Worm (Caenorhabditis elegans): ENCODE results near the gene W08F4.12.

ce11 chrII:596702-597101 is 12.5 kb upstream of the W08F4.12 start:
- TF ChIP-seq hlh-30 (tag; optimal IDR thresholded peaks at IDR 0.05; ENCODE audit: insufficient read depth) (no peak), unc-86 (tag; optimal IDR thresholded peaks at IDR 0.05) (no peak), nhr-232 (tag; optimal IDR thresholded peaks at IDR 0.05) (no peak), nhr-11 (tag; optimal IDR thresholded peaks at IDR 0.05) (no peak), dmd-4 (tag; optimal IDR thresholded peaks at IDR 0.05; ENCODE audit: borderline replicate concordance) (no peak)
